Worm (Caenorhabditis elegans) whole organism, midembryonic: ENCODE measurements around the gene twk-39.

ENCODE experiments used
- cog-1 ChIP-seq: sonication (generic microtip); optimal IDR thresholded peaks from 2 replicates; lab custom pipeline; 2016; ENCODE audit warnings: missing genetic modification characterization, missing compliant biosample characterization
- flt-1 ChIP-seq: fragments of 200-800 bp; sonication (Bioruptor generic); IDR thresholded peaks from 2 replicates; pipeline ENCODE4 v1.3.6; 2022; ENCODE audit warnings: missing genetic modification characterization, missing compliant biosample characterization
- klf-2 ChIP-seq: fragments of 200-800 bp; sonication (Bioruptor generic); conservative IDR thresholded peaks from 2 replicates; pipeline ENCODE4 v1.3.6; 2022; ENCODE audit warnings: missing genetic modification reagents, missing genetic modification characterization, missing compliant biosample characterization
- med-1 ChIP-seq: sonication (generic microtip); optimal IDR thresholded peaks from 2 replicates; lab custom pipeline; 2017; ENCODE audit warnings: missing genetic modification characterization, mild to moderate bottlenecking, missing compliant biosample characterization, antibody characterized with exemption, missing genetic modification reagents; ENCODE audit not compliant: insufficient read depth
- ref-1 ChIP-seq: fragments of 200-800 bp; sonication (Bioruptor generic); conservative IDR thresholded peaks from 2 replicates; pipeline ENCODE4 v1.3.6; 2022; ENCODE audit warnings: missing genetic modification reagents, missing genetic modification characterization, missing compliant biosample characterization
- ztf-23 ChIP-seq: fragments of 200-800 bp; sonication (Bioruptor generic); IDR thresholded peaks from 2 replicates; pipeline ENCODE4 v1.3.6; 2022; ENCODE audit warnings: missing genetic modification reagents, missing genetic modification characterization, missing compliant biosample characterization
- ztf-29 ChIP-seq: fragments of 200-800 bp; sonication (Bioruptor generic); IDR thresholded peaks from 2 replicates; pipeline ENCODE4 v1.3.6; 2022; ENCODE audit warnings: missing genetic modification reagents, missing genetic modification characterization, missing compliant biosample characterization

DNA sequence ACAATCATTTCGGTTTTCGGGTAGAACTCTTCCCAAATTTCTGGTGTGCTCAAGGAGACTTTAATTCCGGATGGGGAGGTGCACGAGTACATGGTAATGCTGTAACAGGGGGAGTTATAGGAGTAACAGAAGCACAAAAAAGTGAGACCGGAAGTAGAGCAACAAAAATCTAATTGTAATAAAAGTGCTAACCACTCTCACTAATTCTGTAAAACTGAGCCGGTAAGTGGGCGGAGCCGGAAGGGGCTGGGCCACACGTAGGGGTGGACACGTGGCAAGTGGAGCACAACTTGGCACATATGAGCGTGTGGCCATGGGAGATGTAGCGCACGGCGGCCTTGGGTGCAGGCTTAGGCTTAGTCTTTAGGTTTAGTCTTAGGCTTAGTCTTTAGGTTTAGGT, 9.6 kb upstream of the twk-39 start, which contains the start of gene tbx-38:
- TF ChIP-seq med-1 (GFP tag; lab: Kevin White, UChicago) (no peak), ztf-23 (GFP tag; lab: Robert Waterston, UW) (no peak), klf-2 (GFP tag; lab: Robert Waterston, UW) (no peak), flt-1 (GFP tag; lab: Robert Waterston, UW) (no peak), ztf-29 (no peak), cog-1 (tag; lab: Kevin White, UChicago) (no peak), ref-1 (no peak)
